Fruit fly (Drosophila melanogaster) whole organism, embryonic: ENCODE measurements around the gene hang.

Source experiments
- Adf1 ChIP-seq: fragments of 200-800 bp; sonication (Bioruptor generic); IDR thresholded peaks from 2 replicates; pipeline ENCODE4 v1.3.6; 2022; ENCODE audit warnings: missing biosample characterization, missing genetic modification characterization
- BtbVII ChIP-seq: fragments of 200-800 bp; sonication (Bioruptor generic); optimal IDR thresholded peaks from 3 replicates; lab custom pipeline; 2017; ENCODE audit warnings: missing biosample characterization, mild to moderate bottlenecking, missing genetic modification characterization
- CG10979 ChIP-seq: fragments of 200-800 bp; sonication (Bioruptor generic); optimal IDR thresholded peaks from 2 replicates; lab custom pipeline; 2018; ENCODE audit warnings: missing biosample characterization, mild to moderate bottlenecking, missing genetic modification characterization, moderate library complexity
- CG11398 ChIP-seq: fragments of 200-800 bp; sonication (Bioruptor generic); optimal IDR thresholded peaks from 2 replicates; lab custom pipeline; 2016; ENCODE audit warnings: missing biosample characterization, missing genetic modification characterization
- CG11504 ChIP-seq: fragments of 200-800 bp; sonication (Bioruptor generic); optimal IDR thresholded peaks from 3 replicates; lab custom pipeline; 2019; ENCODE audit warnings: missing biosample characterization, mild to moderate bottlenecking, missing genetic modification characterization, moderate library complexity
- CG12659 ChIP-seq: fragments of 200-800 bp; sonication (Bioruptor generic); optimal IDR thresholded peaks from 3 replicates; lab custom pipeline; 2017; ENCODE audit warnings: mild to moderate bottlenecking, missing biosample characterization, missing genetic modification reagents, missing genetic modification characterization
- CG14710 ChIP-seq: fragments of 200-800 bp; sonication (Bioruptor generic); optimal IDR thresholded peaks from 3 replicates; lab custom pipeline; 2019; ENCODE audit warnings: missing biosample characterization, mild to moderate bottlenecking, missing genetic modification characterization, moderate library complexity
- CG15073 ChIP-seq: fragments of 200-800 bp; sonication (Bioruptor generic); optimal IDR thresholded peaks from 2 replicates; lab custom pipeline; 2016; ENCODE audit warnings: missing biosample characterization, missing genetic modification characterization
- CG17186 ChIP-seq: fragments of 200-800 bp; sonication (Bioruptor generic); optimal IDR thresholded peaks from 3 replicates; lab custom pipeline; 2017; ENCODE audit warnings: missing biosample characterization, missing genetic modification reagents, missing genetic modification characterization
- CG17829 ChIP-seq: fragments of 200-800 bp; optimal IDR thresholded peaks from 2 replicates; lab custom pipeline; 2019; ENCODE audit warnings: missing biosample characterization, mild to moderate bottlenecking, missing genetic modification characterization, moderate library complexity
- CG18476 ChIP-seq: fragments of 200-800 bp; sonication (Bioruptor generic); optimal IDR thresholded peaks from 2 replicates; lab custom pipeline; 2016; ENCODE audit warnings: missing biosample characterization, mild to moderate bottlenecking, missing genetic modification characterization
- CG30403 ChIP-seq: fragments of 200-800 bp; sonication (Bioruptor generic); optimal IDR thresholded peaks from 3 replicates; lab custom pipeline; 2016; ENCODE audit warnings: missing biosample characterization, missing genetic modification characterization
- CG32767 ChIP-seq: fragments of 200-800 bp; sonication (Bioruptor generic); IDR thresholded peaks from 2 replicates; pipeline ENCODE4 v1.3.6; 2022; ENCODE audit warnings: missing biosample characterization, missing genetic modification characterization
- CG3281 ChIP-seq: fragments of 200-800 bp; sonication (Bioruptor generic); optimal IDR thresholded peaks from 3 replicates; lab custom pipeline; 2017; ENCODE audit warnings: missing biosample characterization, mild to moderate bottlenecking, missing genetic modification characterization
- CG33213 ChIP-seq: fragments of 200-800 bp; sonication (Bioruptor generic); optimal IDR thresholded peaks from 3 replicates; lab custom pipeline; 2016; ENCODE audit warnings: missing biosample characterization, missing genetic modification characterization
- CG3838 ChIP-seq: fragments of 200-800 bp; sonication (Bioruptor generic); optimal IDR thresholded peaks from 3 replicates; lab custom pipeline; 2016; ENCODE audit warnings: missing biosample characterization, missing genetic modification characterization
- CG3995 ChIP-seq: fragments of 200-800 bp; sonication (Bioruptor generic); optimal IDR thresholded peaks from 3 replicates; lab custom pipeline; 2016; ENCODE audit warnings: missing biosample characterization, missing genetic modification characterization
- CG42726 ChIP-seq: fragments of 200-800 bp; sonication (Bioruptor generic); IDR thresholded peaks from 2 replicates; pipeline ENCODE4 v1.3.6; 2022; ENCODE audit warnings: missing biosample characterization, missing genetic modification characterization; ENCODE audit not compliant: partially characterized antibody
- CG4730 ChIP-seq: fragments of 200-800 bp; sonication (Bioruptor generic); IDR thresholded peaks from 2 replicates; pipeline ENCODE4 v1.3.6; 2022; ENCODE audit warnings: missing biosample characterization, missing genetic modification characterization
- CG4854 ChIP-seq: fragments of 200-800 bp; sonication (Bioruptor generic); optimal IDR thresholded peaks from 2 replicates; lab custom pipeline; 2016; ENCODE audit warnings: missing biosample characterization, missing genetic modification characterization, inconsistent platforms
- CG8924 ChIP-seq: fragments of 200-800 bp; optimal IDR thresholded peaks from 3 replicates; lab custom pipeline; 2019; ENCODE audit warnings: missing biosample characterization, mild to moderate bottlenecking, missing genetic modification characterization, moderate library complexity
- CTCF ChIP-seq: fragments of 200-800 bp; sonication (Bioruptor generic); optimal IDR thresholded peaks from 2 replicates; lab custom pipeline; 2017; ENCODE audit warnings: missing biosample characterization, mild to moderate bottlenecking, missing genetic modification characterization, moderate library complexity
- Dp ChIP-seq: fragments of 200-800 bp; sonication (Bioruptor generic); optimal IDR thresholded peaks from 2 replicates; lab custom pipeline; 2018; ENCODE audit warnings: missing biosample characterization, mild to moderate bottlenecking, missing genetic modification characterization, moderate library complexity
- E2f2 ChIP-seq: fragments of 200-800 bp; sonication (Bioruptor generic); IDR thresholded peaks from 2 replicates; pipeline ENCODE4 v1.3.6; 2022; ENCODE audit warnings: missing biosample characterization, missing genetic modification characterization
- Elba2 ChIP-seq: fragments of 200-800 bp; sonication (Bioruptor generic); optimal IDR thresholded peaks from 3 replicates; lab custom pipeline; 2016; ENCODE audit warnings: missing biosample characterization, missing genetic modification characterization
- Fer1 ChIP-seq: fragments of 200-800 bp; sonication (Bioruptor generic); optimal IDR thresholded peaks from 2 replicates; lab custom pipeline; 2017; ENCODE audit warnings: missing biosample characterization, mild to moderate bottlenecking, missing genetic modification characterization
- Max ChIP-seq: fragments of 200-800 bp; sonication (Bioruptor generic); optimal IDR thresholded peaks from 2 replicates; lab custom pipeline; 2016; ENCODE audit warnings: missing biosample characterization, mild to moderate bottlenecking, missing genetic modification characterization
- Opbp ChIP-seq: fragments of 200-800 bp; sonication (Bioruptor generic); IDR thresholded peaks from 3 replicates; pipeline ENCODE4 v1.3.6; 2022; ENCODE audit warnings: missing biosample characterization, missing genetic modification characterization; ENCODE audit not compliant: partially characterized antibody
- Tbp ChIP-seq: fragments of >200 bp; optimal IDR thresholded peaks from 2 replicates; lab custom pipeline; 2018; ENCODE audit warnings: missing biosample characterization, missing genetic modification characterization
- Xrp1 ChIP-seq: fragments of 200-800 bp; sonication (Bioruptor generic); IDR thresholded peaks from 2 replicates; pipeline ENCODE4 v1.3.6; 2022; ENCODE audit warnings: missing biosample characterization, missing genetic modification characterization
- YL-1 ChIP-seq: fragments of 200-800 bp; sonication (Bioruptor generic); optimal IDR thresholded peaks from 3 replicates; lab custom pipeline; 2017; ENCODE audit warnings: missing biosample characterization, mild to moderate bottlenecking, missing genetic modification characterization
- abd-A ChIP-seq: fragments of 200-800 bp; sonication (Bioruptor generic); optimal IDR thresholded peaks from 3 replicates; lab custom pipeline; 2019; ENCODE audit warnings: missing biosample characterization, mild to moderate bottlenecking, missing genetic modification characterization, moderate library complexity
- ato ChIP-seq: fragments of 200-800 bp; sonication (Bioruptor generic); IDR thresholded peaks from 2 replicates; pipeline ENCODE4 v1.3.6; 2022; ENCODE audit warnings: missing biosample characterization, missing genetic modification characterization; ENCODE audit not compliant: partially characterized antibody
- corto ChIP-seq: fragments of 200-800 bp; sonication (Bioruptor generic); optimal IDR thresholded peaks from 2 replicates; lab custom pipeline; 2016; ENCODE audit warnings: missing biosample characterization, mild to moderate bottlenecking, missing genetic modification characterization, moderate library complexity
- dm ChIP-seq: fragments of 200-800 bp; sonication (Bioruptor generic); optimal IDR thresholded peaks from 3 replicates; lab custom pipeline; 2016; ENCODE audit warnings: missing biosample characterization, missing genetic modification characterization
- dmrt11E ChIP-seq: fragments of 200-800 bp; sonication (Bioruptor generic); optimal IDR thresholded peaks from 3 replicates; lab custom pipeline; 2018; ENCODE audit warnings: missing biosample characterization, mild to moderate bottlenecking, missing genetic modification characterization, moderate library complexity
- exex ChIP-seq: fragments of 200-800 bp; sonication (Bioruptor generic); optimal IDR thresholded peaks from 4 replicates; lab custom pipeline; 2018; ENCODE audit warnings: missing biosample characterization, mild to moderate bottlenecking, missing genetic modification characterization, moderate library complexity
- gro ChIP-seq: fragments of 200-800 bp; sonication (Bioruptor generic); optimal IDR thresholded peaks from 2 replicates; lab custom pipeline; 2016; ENCODE audit warnings: missing biosample characterization, missing genetic modification characterization
- jumu ChIP-seq: fragments of 200-800 bp; sonication (Bioruptor generic); optimal IDR thresholded peaks from 3 replicates; lab custom pipeline; 2016; ENCODE audit warnings: missing biosample characterization, missing genetic modification characterization
- lmd ChIP-seq: fragments of 200-800 bp; sonication (Bioruptor generic); IDR thresholded peaks from 2 replicates; pipeline ENCODE4 v1.3.6; 2022; ENCODE audit warnings: missing biosample characterization, missing genetic modification characterization
- luna ChIP-seq: fragments of 200-800 bp; sonication (Bioruptor generic); optimal IDR thresholded peaks from 2 replicates; lab custom pipeline; 2016; ENCODE audit warnings: missing biosample characterization, missing genetic modification characterization
- nerfin-2 ChIP-seq: fragments of 200-800 bp; sonication (Bioruptor generic); IDR thresholded peaks from 2 replicates; pipeline ENCODE4 v1.3.6; 2022; ENCODE audit warnings: missing biosample characterization, missing genetic modification characterization; ENCODE audit not compliant: partially characterized antibody
- run ChIP-seq: fragments of 200-800 bp; sonication (Bioruptor generic); optimal IDR thresholded peaks from 3 replicates; lab custom pipeline; 2018; ENCODE audit warnings: missing biosample characterization, mild to moderate bottlenecking, missing genetic modification characterization
- sens-2 ChIP-seq: fragments of 200-800 bp; sonication (Bioruptor generic); IDR thresholded peaks from 2 replicates; pipeline ENCODE4 v1.3.6; 2022; ENCODE audit warnings: missing biosample characterization, missing genetic modification characterization
- tin ChIP-seq: fragments of 200-800 bp; sonication (Bioruptor generic); optimal IDR thresholded peaks from 3 replicates; lab custom pipeline; 2016; ENCODE audit warnings: missing biosample characterization, missing genetic modification characterization
- trem ChIP-seq: fragments of 200-800 bp; optimal IDR thresholded peaks from 3 replicates; lab custom pipeline; 2019; ENCODE audit warnings: missing biosample characterization, mild to moderate bottlenecking, missing genetic modification characterization, moderate library complexity
- unc-4 ChIP-seq: fragments of 200-800 bp; sonication (Bioruptor generic); IDR thresholded peaks from 2 replicates; pipeline ENCODE4 v1.3.6; 2022; ENCODE audit warnings: missing biosample characterization, missing genetic modification characterization; ENCODE audit not compliant: partially characterized antibody
- z ChIP-seq: fragments of 200-800 bp; sonication (Bioruptor generic); IDR thresholded peaks from 3 replicates; pipeline ENCODE4 v1.3.6; 2022; ENCODE audit warnings: missing biosample characterization, missing genetic modification characterization
- zen ChIP-seq: fragments of 200-800 bp; sonication (Bioruptor generic); optimal IDR thresholded peaks from 3 replicates; lab custom pipeline; 2018; ENCODE audit warnings: missing biosample characterization, mild to moderate bottlenecking, missing genetic modification characterization, moderate library complexity
- zen2 ChIP-seq: fragments of 200-800 bp; sonication (Bioruptor generic); IDR thresholded peaks from 3 replicates; pipeline ENCODE4 v1.3.6; 2022; ENCODE audit warnings: missing biosample characterization, missing genetic modification characterization; ENCODE audit not compliant: partially characterized antibody
- zfh1 ChIP-seq: fragments of 200-800 bp; sonication (Bioruptor generic); IDR thresholded peaks from 3 replicates; pipeline ENCODE4 v1.3.6; 2022; ENCODE audit warnings: missing biosample characterization, missing genetic modification characterization

Gene hang

DNA sequence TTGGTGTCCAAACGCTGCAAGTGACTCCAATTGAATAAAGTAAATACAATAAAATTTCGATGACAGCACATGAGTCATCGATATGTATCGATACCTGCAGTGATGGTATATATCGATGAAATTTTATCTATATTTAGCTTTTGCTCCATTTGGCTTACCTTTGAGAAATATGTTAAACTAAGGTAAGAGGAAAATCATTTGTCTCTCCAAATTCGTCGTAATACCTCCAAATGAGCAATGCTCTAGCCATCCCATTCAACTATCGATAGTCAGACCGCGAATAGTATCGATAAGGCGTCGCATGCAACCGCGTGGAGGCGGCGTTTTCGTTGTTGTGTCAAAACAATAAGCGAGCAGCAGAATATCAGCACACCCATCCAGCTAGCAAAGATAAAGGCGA, 18.6 kb downstream of the hang start, which contains the start of the genes Cdc50 and rngo (continued):
- TF ChIP-seq ato (GFP tag; lab: Robert Waterston, UW) = peak; percentile 91
- peak; percentile 74; the same call in 1 of the 2 replicates for TF ChIP-seq CG42726 (GFP tag; lab: Robert Waterston, UW)
- no peak for TF ChIP-seq CG3838 (GFP tag; lab: Kevin White, UChicago)
- no peak for TF ChIP-seq CG18476 (GFP tag; lab: Kevin White, UChicago)
- TF ChIP-seq CG17829 = peak; percentile 37
- peak; percentile 1 for TF ChIP-seq luna
- peak; percentile 23 for TF ChIP-seq CG33213 (GFP tag; lab: Kevin White, UChicago)
- TF ChIP-seq Dp (GFP tag; lab: Kevin White, UChicago) = peak; percentile 63
- peak; percentile 69 for TF ChIP-seq CG3995
- peak; percentile 63 for TF ChIP-seq YL-1 (GFP tag; lab: Kevin White, UChicago)
- peak; percentile 65 for TF ChIP-seq dm
- no peak for TF ChIP-seq zfh1 (GFP tag; lab: Robert Waterston, UW)
- no peak for TF ChIP-seq CG4854 (GFP tag; lab: Kevin White, UChicago)
- no peak for TF ChIP-seq sens-2 (GFP tag; lab: Robert Waterston, UW)
- TF ChIP-seq zen (tag; lab: Kevin White, UChicago) = peak; percentile 5
- TF ChIP-seq CG8924 (tag; lab: Kevin White, UChicago) = peak; percentile 13
- no peak for TF ChIP-seq CG32767 (GFP tag; lab: Robert Waterston, UW)
- TF ChIP-seq Adf1 (GFP tag; lab: Robert Waterston, UW) = 0 out of 2 replicates have a peak, but pooled peaks have one; percentile 27
- TF ChIP-seq Max (GFP tag; lab: Kevin White, UChicago) = peak; percentile 60
- TF ChIP-seq Tbp (GFP tag; lab: Kevin White, UChicago) = no peak
- TF ChIP-seq Elba2 = peak; percentile 43
- TF ChIP-seq CG11504 (tag; lab: Kevin White, UChicago) = no peak
- TF ChIP-seq CG15073 = no peak
- TF ChIP-seq CG3281 (GFP tag; lab: Kevin White, UChicago) = peak; percentile 33
- peak; percentile 39 for TF ChIP-seq jumu (GFP tag; lab: Kevin White, UChicago)
- TF ChIP-seq lmd = no peak
- peak; percentile 78 for TF ChIP-seq CG12659 (GFP tag; lab: Kevin White, UChicago)
- TF ChIP-seq unc-4 (GFP tag; lab: Robert Waterston, UW) = peak; percentile 99
- TF ChIP-seq run (tag; lab: Kevin White, UChicago) = no peak
- peak; percentile 46 for TF ChIP-seq CTCF
- no peak for TF ChIP-seq tin (GFP tag; lab: Kevin White, UChicago)
- TF ChIP-seq CG4730 (GFP tag; lab: Robert Waterston, UW) = no peak
- no peak for TF ChIP-seq CG11398 (GFP tag; lab: Kevin White, UChicago)
- no peak for TF ChIP-seq corto
- TF ChIP-seq abd-A (tag; lab: Kevin White, UChicago) = no peak
- peak; percentile 79 for TF ChIP-seq CG17186 (GFP tag; lab: Kevin White, UChicago)
- TF ChIP-seq trem (tag; lab: Kevin White, UChicago) = peak; percentile 72
- peak; percentile 26 for TF ChIP-seq CG10979 (tag; lab: Kevin White, UChicago)
- no peak; the same call in 1 of the 2 replicates for TF ChIP-seq Xrp1 (GFP tag; lab: Robert Waterston, UW)
- TF ChIP-seq CG30403 (GFP tag; lab: Kevin White, UChicago) = peak; percentile 43
- peak; percentile 96 for TF ChIP-seq nerfin-2 (GFP tag; lab: Robert Waterston, UW)
- TF ChIP-seq dmrt11E (tag; lab: Kevin White, UChicago) = peak; percentile 28
- peak; percentile 31 for TF ChIP-seq Fer1
- peak; percentile 91 for TF ChIP-seq Opbp (GFP tag; lab: Robert Waterston, UW)
- peak; percentile 1 for TF ChIP-seq BtbVII (GFP tag; lab: Kevin White, UChicago)
- TF ChIP-seq zen2 (GFP tag; lab: Robert Waterston, UW) = peak; percentile 90
- TF ChIP-seq gro (GFP tag; lab: Kevin White, UChicago) = peak; percentile 60
- peak; percentile 92 for TF ChIP-seq CG14710 (tag; lab: Kevin White, UChicago)
- peak; percentile 75 for TF ChIP-seq E2f2 (GFP tag; lab: Robert Waterston, UW)
- TF ChIP-seq z = no peak
- peak; percentile 4 for TF ChIP-seq exex (tag; lab: Kevin White, UChicago)
